Worm (Caenorhabditis elegans): Measurements from ENCODE around the gene B0035.3.

DNA sequence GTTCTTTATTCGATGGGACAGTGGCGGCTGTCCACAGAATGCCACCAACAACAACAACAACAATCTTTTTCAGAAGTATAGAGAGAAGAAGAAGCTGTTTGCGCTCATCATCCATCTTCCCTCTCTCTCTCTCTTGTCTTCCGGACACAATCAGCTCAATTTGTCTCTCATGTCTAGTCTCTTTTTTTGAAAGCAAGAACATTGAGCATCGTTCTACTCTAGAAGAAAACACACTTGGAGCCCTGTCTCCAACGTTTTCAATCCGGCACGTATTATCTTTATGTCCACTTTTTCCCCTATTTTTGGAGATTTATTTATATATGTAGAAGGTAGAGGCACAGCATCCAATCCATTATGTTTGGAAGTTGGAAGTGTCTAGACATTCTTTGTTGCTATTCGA is 34.0 kb upstream of the B0035.3 start:
- no peak for TF ChIP-seq dao-5 (tag; optimal IDR thresholded peaks at IDR 0.05)
- no peak for TF ChIP-seq him-1 (tag; optimal IDR thresholded peaks at IDR 0.05)
